Fruit fly (Drosophila melanogaster) whole organism, embryonic: Measurements from ENCODE around the gene pyd.
A peak's percentile ranks its signal among the peaks of the same experiment; 100 is the strongest.

Experiments
- ATbp ChIP-seq: fragments of 200-800 bp; sonication (Bioruptor generic); optimal IDR thresholded peaks from 2 replicates; lab custom pipeline; 2017; ENCODE audit warnings: missing biosample characterization, mild to moderate bottlenecking, missing genetic modification characterization, missing genetic modification reagents
- Atf-2 ChIP-seq: fragments of 200-800 bp; sonication (Bioruptor generic); optimal IDR thresholded peaks from 2 replicates; lab custom pipeline; 2016; ENCODE audit warnings: missing biosample characterization, missing genetic modification characterization
- Atf3 ChIP-seq: fragments of 200-800 bp; sonication (Bioruptor generic); optimal IDR thresholded peaks from 3 replicates; lab custom pipeline; 2016; ENCODE audit warnings: missing biosample characterization, missing genetic modification characterization
- Atf6 ChIP-seq: fragments of 200-800 bp; sonication (Bioruptor generic); IDR thresholded peaks from 2 replicates; pipeline ENCODE4 v1.3.6; 2022; ENCODE audit warnings: missing biosample characterization, missing genetic modification characterization
- Bgb ChIP-seq: fragments of 200-800 bp; sonication (Bioruptor generic); IDR thresholded peaks from 2 replicates; pipeline ENCODE4 v1.3.6; 2022; ENCODE audit warnings: missing biosample characterization, missing genetic modification characterization; ENCODE audit not compliant: partially characterized antibody
- C15 ChIP-seq: fragments of 200-800 bp; sonication (Bioruptor generic); IDR thresholded peaks from 3 replicates; pipeline ENCODE4 v1.3.6; 2022; ENCODE audit warnings: missing biosample characterization, missing genetic modification characterization
- CG10321 ChIP-seq: fragments of 200-800 bp; sonication (Bioruptor generic); IDR thresholded peaks from 2 replicates; pipeline ENCODE4 v1.3.6; 2022; ENCODE audit warnings: missing biosample characterization, missing genetic modification characterization
- CG10543 ChIP-seq: fragments of 200-800 bp; sonication (Bioruptor generic); optimal IDR thresholded peaks from 3 replicates; lab custom pipeline; 2017; ENCODE audit warnings: missing biosample characterization, mild to moderate bottlenecking, missing genetic modification characterization, moderate library complexity
- CG11247 ChIP-seq: fragments of 200-800 bp; sonication (Bioruptor generic); IDR thresholded peaks from 2 replicates; pipeline ENCODE4 v1.3.6; 2022; ENCODE audit warnings: missing biosample characterization, missing genetic modification characterization
- CG11398 ChIP-seq: fragments of 200-800 bp; sonication (Bioruptor generic); optimal IDR thresholded peaks from 2 replicates; lab custom pipeline; 2016; ENCODE audit warnings: missing biosample characterization, missing genetic modification characterization
- CG11560 ChIP-seq: fragments of 200-800 bp; sonication (Bioruptor generic); IDR thresholded peaks from 3 replicates; pipeline ENCODE4 v1.3.6; 2022; ENCODE audit warnings: missing biosample characterization, missing genetic modification characterization
- CG12104 ChIP-seq: fragments of 200-800 bp; sonication (Bioruptor generic); optimal IDR thresholded peaks from 3 replicates; lab custom pipeline; 2016; ENCODE audit warnings: missing biosample characterization, missing genetic modification characterization
- CG14441 ChIP-seq: fragments of 200-800 bp; sonication (Bioruptor generic); IDR thresholded peaks from 2 replicates; pipeline ENCODE4 v1.3.6; 2022; ENCODE audit warnings: missing biosample characterization, missing genetic modification characterization
- CG16813 ChIP-seq: fragments of 200-800 bp; sonication (Bioruptor generic); IDR thresholded peaks from 3 replicates; pipeline ENCODE4 v1.3.6; 2022; ENCODE audit warnings: missing biosample characterization, missing genetic modification characterization; ENCODE audit not compliant: partially characterized antibody
- CG18476 ChIP-seq: fragments of 200-800 bp; sonication (Bioruptor generic); optimal IDR thresholded peaks from 2 replicates; lab custom pipeline; 2016; ENCODE audit warnings: missing biosample characterization, mild to moderate bottlenecking, missing genetic modification characterization
- CG2129 ChIP-seq: fragments of 200-800 bp; sonication (Bioruptor generic); IDR thresholded peaks from 2 replicates; pipeline ENCODE4 v1.3.6; 2022; ENCODE audit warnings: missing biosample characterization, missing genetic modification characterization; ENCODE audit not compliant: partially characterized antibody
- CG30403 ChIP-seq: fragments of 200-800 bp; sonication (Bioruptor generic); optimal IDR thresholded peaks from 3 replicates; lab custom pipeline; 2016; ENCODE audit warnings: missing biosample characterization, missing genetic modification characterization
- CG31388 ChIP-seq: fragments of 200-800 bp; sonication (Bioruptor generic); optimal IDR thresholded peaks from 2 replicates; lab custom pipeline; 2016; ENCODE audit warnings: missing biosample characterization, missing genetic modification characterization
- CG4730 ChIP-seq: fragments of 200-800 bp; sonication (Bioruptor generic); IDR thresholded peaks from 2 replicates; pipeline ENCODE4 v1.3.6; 2022; ENCODE audit warnings: missing biosample characterization, missing genetic modification characterization
- CG6813 ChIP-seq: fragments of 200-800 bp; sonication (Bioruptor generic); optimal IDR thresholded peaks from 2 replicates; lab custom pipeline; 2017; ENCODE audit warnings: missing biosample characterization, missing genetic modification characterization, mild to moderate bottlenecking, moderate library complexity, missing genetic modification reagents
- CG7372 ChIP-seq: fragments of 200-800 bp; sonication (Bioruptor generic); IDR thresholded peaks from 2 replicates; pipeline ENCODE4 v1.3.6; 2022; ENCODE audit warnings: missing biosample characterization, missing genetic modification characterization
- CG8359 ChIP-seq: fragments of 200-800 bp; sonication (Bioruptor generic); optimal IDR thresholded peaks from 2 replicates; lab custom pipeline; 2017; ENCODE audit warnings: missing biosample characterization, mild to moderate bottlenecking, missing genetic modification characterization, borderline replicate concordance
- Deaf1 ChIP-seq: fragments of 200-800 bp; optimal IDR thresholded peaks from 3 replicates; lab custom pipeline; 2019; ENCODE audit warnings: missing biosample characterization, mild to moderate bottlenecking, missing genetic modification characterization, moderate library complexity
- Dfd ChIP-seq, 2 experiments: fragments of >200 bp; optimal IDR thresholded peaks; 2 replicates each; lab custom pipeline; 2017; ENCODE audit warnings: missing biosample characterization in 2 of 2, missing genetic modification characterization in 2 of 2
- Fer2 ChIP-seq: fragments of 200-800 bp; sonication (Bioruptor generic); optimal IDR thresholded peaks from 2 replicates; lab custom pipeline; 2018; ENCODE audit warnings: missing biosample characterization, mild to moderate bottlenecking, missing genetic modification characterization, moderate library complexity
- Fer3 ChIP-seq: fragments of 200-800 bp; sonication (Bioruptor generic); optimal IDR thresholded peaks from 2 replicates; lab custom pipeline; 2018; ENCODE audit warnings: missing biosample characterization, mild to moderate bottlenecking, missing genetic modification characterization, moderate library complexity
- Gug ChIP-seq: fragments of 200-800 bp; sonication (Bioruptor generic); IDR thresholded peaks from 4 replicates; pipeline ENCODE4 v1.3.6; 2022; ENCODE audit warnings: missing biosample characterization, missing genetic modification characterization
- H2.0 ChIP-seq: fragments of 200-800 bp; sonication (Bioruptor generic); IDR thresholded peaks from 2 replicates; pipeline ENCODE4 v1.3.6; 2022; ENCODE audit warnings: missing biosample characterization, missing genetic modification characterization
- HLH4C ChIP-seq: fragments of 200-800 bp; sonication (Bioruptor generic); IDR thresholded peaks from 3 replicates; pipeline ENCODE4 v1.3.6; 2022; ENCODE audit warnings: missing biosample characterization, missing genetic modification characterization; ENCODE audit not compliant: partially characterized antibody
- HLHmδ ChIP-seq: fragments of 200-800 bp; sonication (Bioruptor generic); optimal IDR thresholded peaks from 2 replicates; lab custom pipeline; 2018; ENCODE audit warnings: missing biosample characterization, mild to moderate bottlenecking, missing genetic modification characterization, moderate library complexity
- MESR4 ChIP-seq: fragments of 200-800 bp; sonication (Bioruptor generic); optimal IDR thresholded peaks from 2 replicates; lab custom pipeline; 2018; ENCODE audit warnings: missing biosample characterization, mild to moderate bottlenecking, missing genetic modification characterization, moderate library complexity
- Med ChIP-seq: fragments of 200-800 bp; sonication (Bioruptor generic); peaks from one replicate; lab custom pipeline; 2016; ENCODE audit warnings: missing biosample characterization, missing genetic modification characterization, mild to moderate bottlenecking, inconsistent platforms, moderate library complexity
- NK7.1 ChIP-seq: fragments of 200-800 bp; sonication (Bioruptor generic); optimal IDR thresholded peaks from 3 replicates; lab custom pipeline; 2016; ENCODE audit warnings: missing biosample characterization, missing genetic modification characterization
- Nf-YB ChIP-seq: fragments of 200-800 bp; sonication (Bioruptor generic); optimal IDR thresholded peaks from 3 replicates; lab custom pipeline; 2019; ENCODE audit warnings: missing biosample characterization, mild to moderate bottlenecking, missing genetic modification characterization, moderate library complexity
- Pdp1 ChIP-seq, 2 experiments: fragments of 200-800 bp; sonication (Bioruptor generic); optimal IDR thresholded peaks; 3 replicates each; lab custom pipeline; 2016; ENCODE audit warnings: missing biosample characterization in 2 of 2, missing genetic modification characterization in 2 of 2, mild to moderate bottlenecking in 1 of 2, moderate library complexity in 1 of 2
- Sox100B ChIP-seq: fragments of 200-800 bp; sonication (Bioruptor generic); optimal IDR thresholded peaks from 3 replicates; lab custom pipeline; 2018; ENCODE audit warnings: missing biosample characterization, mild to moderate bottlenecking, missing genetic modification characterization
- Xrp1 ChIP-seq: fragments of 200-800 bp; sonication (Bioruptor generic); IDR thresholded peaks from 2 replicates; pipeline ENCODE4 v1.3.6; 2022; ENCODE audit warnings: missing biosample characterization, missing genetic modification characterization
- abd-A ChIP-seq: fragments of 200-800 bp; sonication (Bioruptor generic); optimal IDR thresholded peaks from 3 replicates; lab custom pipeline; 2019; ENCODE audit warnings: missing biosample characterization, mild to moderate bottlenecking, missing genetic modification characterization, moderate library complexity
- cad ChIP-seq: fragments of >200 bp; optimal IDR thresholded peaks from 2 replicates; lab custom pipeline; 2017; ENCODE audit warnings: missing biosample characterization, missing genetic modification characterization
- cas ChIP-seq: fragments of 200-800 bp; sonication (Bioruptor generic); IDR thresholded peaks from 2 replicates; pipeline ENCODE4 v1.3.6; 2022; ENCODE audit warnings: missing biosample characterization, missing genetic modification characterization
- caup ChIP-seq: fragments of 200-800 bp; sonication (Bioruptor generic); optimal IDR thresholded peaks from 3 replicates; lab custom pipeline; 2017; ENCODE audit warnings: missing biosample characterization, mild to moderate bottlenecking, missing genetic modification characterization, moderate library complexity; ENCODE audit not compliant: severe bottlenecking
- cg ChIP-seq: fragments of 200-800 bp; sonication (Bioruptor generic); optimal IDR thresholded peaks from 3 replicates; lab custom pipeline; 2019; ENCODE audit warnings: missing biosample characterization, mild to moderate bottlenecking, missing genetic modification characterization, moderate library complexity
- fd3F ChIP-seq: fragments of 200-800 bp; sonication (Bioruptor generic); optimal IDR thresholded peaks from 2 replicates; lab custom pipeline; 2018; ENCODE audit warnings: missing biosample characterization, mild to moderate bottlenecking, missing genetic modification characterization, moderate library complexity
- gt ChIP-seq: fragments of 200-800 bp; sonication (Bioruptor generic); IDR thresholded peaks from 2 replicates; pipeline ENCODE4 v1.3.6; 2022; ENCODE audit warnings: missing biosample characterization, missing genetic modification characterization
- ken ChIP-seq: fragments of 200-800 bp; sonication (Bioruptor generic); IDR thresholded peaks from 3 replicates; pipeline ENCODE4 v1.3.6; 2022; ENCODE audit warnings: missing biosample characterization, missing genetic modification characterization
- knrl ChIP-seq: fragments of 200-800 bp; sonication (Bioruptor generic); IDR thresholded peaks from 3 replicates; pipeline ENCODE4 v1.3.6; 2022; ENCODE audit warnings: missing biosample characterization, missing genetic modification characterization; ENCODE audit not compliant: partially characterized antibody
- seq ChIP-seq: fragments of 200-800 bp; sonication (Bioruptor generic); IDR thresholded peaks from 2 replicates; pipeline ENCODE4 v1.3.6; 2022; ENCODE audit warnings: missing biosample characterization, missing genetic modification characterization
- tgo ChIP-seq: fragments of 200-800 bp; sonication (Bioruptor generic); IDR thresholded peaks from 3 replicates; pipeline ENCODE4 v1.3.6; 2022; ENCODE audit warnings: missing biosample characterization, missing genetic modification characterization
- ttk ChIP-seq: fragments of 200-800 bp; sonication (Bioruptor generic); IDR thresholded peaks from 2 replicates; pipeline ENCODE4 v2.1.2; 2022; ENCODE audit warnings: missing biosample characterization, missing genetic modification characterization
- z ChIP-seq: fragments of 200-800 bp; sonication (Bioruptor generic); IDR thresholded peaks from 3 replicates; pipeline ENCODE4 v1.3.6; 2022; ENCODE audit warnings: missing biosample characterization, missing genetic modification characterization

The pyd gene

DNA sequence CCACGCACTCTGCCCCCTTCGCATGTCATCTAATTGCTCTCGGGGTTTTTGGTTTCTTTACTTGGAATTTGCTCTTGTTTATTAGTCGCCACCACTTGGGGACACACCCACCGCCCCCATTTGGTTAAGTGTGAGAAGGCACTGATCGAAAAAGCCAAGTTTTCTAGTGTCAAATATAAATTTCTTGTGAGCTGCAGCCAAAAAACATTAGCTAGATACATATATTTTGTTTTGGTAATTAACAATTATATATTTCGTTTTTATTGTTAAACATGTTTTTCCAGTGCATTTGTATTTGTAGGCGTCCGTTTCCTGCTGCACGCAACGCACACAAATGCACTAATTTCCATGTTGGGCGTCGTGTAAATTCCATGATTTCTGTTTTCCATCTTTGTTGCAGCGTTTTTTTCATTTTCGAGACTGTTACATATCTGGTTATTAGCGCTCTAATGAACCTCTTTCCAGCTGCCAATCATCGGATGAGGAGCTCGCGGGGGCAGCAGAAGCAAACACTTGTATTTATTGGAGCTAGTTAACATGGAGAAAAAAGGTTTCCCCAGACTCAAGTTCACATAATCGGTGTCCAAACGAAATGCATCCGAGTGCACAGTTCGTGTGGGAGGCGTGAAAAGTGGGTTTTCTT, 11.5 kb downstream of the pyd start (continued):
- TF ChIP-seq CG11247 (GFP tag; lab: Robert Waterston, UW) (no peak), Fer3 (tag; lab: Kevin White, UChicago) (no peak), MESR4 (GFP tag; lab: Kevin White, UChicago) (no peak), CG12104 (GFP tag; lab: Kevin White, UChicago) (no peak), knrl (no peak), CG2129 (GFP tag; lab: Robert Waterston, UW) (no peak), Atf6 (GFP tag; lab: Robert Waterston, UW) (no peak), CG4730 (GFP tag; lab: Robert Waterston, UW) (peak; percentile 43; the same call in 1 of the 2 replicates), CG14441 (GFP tag; lab: Robert Waterston, UW) (no peak), gt (no peak), Gug (peak; percentile 28; the same call in 2 of the 4 replicates), seq (no peak), Atf-2 (GFP tag; lab: Kevin White, UChicago) (no peak), fd3F (GFP tag; lab: Kevin White, UChicago) (no peak), Med (GFP tag; lab: Kevin White, UChicago) (peak; percentile 83), CG16813 (no peak), ATbp (no peak), HLHmδ (GFP tag; lab: Kevin White, UChicago) (no peak), z (GFP tag; lab: Robert Waterston, UW) (no peak), CG7372 (GFP tag; lab: Robert Waterston, UW) (no peak), ken (GFP tag; lab: Robert Waterston, UW) (no peak), tgo (GFP tag; lab: Robert Waterston, UW) (peak; percentile 44), CG18476 (GFP tag; lab: Kevin White, UChicago) (no peak), Sox100B (GFP tag; lab: Kevin White, UChicago) (no peak), HLH4C (no peak), caup (GFP tag; lab: Kevin White, UChicago) (no peak), Dfd (GFP tag; optimal IDR thresholded peaks at IDR 0.05; lab: Kevin White, UChicago) (no peak), C15 (GFP tag; lab: Robert Waterston, UW) (no peak), CG11560 (tag; lab: Robert Waterston, UW) (no peak), CG10543 (GFP tag; lab: Kevin White, UChicago) (no peak), Xrp1 (peak; percentile 78), Pdp1 (GFP tag; optimal IDR thresholded peaks at IDR 0.05; lab: Kevin White, UChicago) (no peak), Atf3 (GFP tag; lab: Kevin White, UChicago) (no peak), CG30403 (GFP tag; lab: Kevin White, UChicago) (peak; percentile 2), cg (GFP tag; lab: Kevin White, UChicago) (peak; percentile 4), CG8359 (GFP tag; lab: Kevin White, UChicago) (no peak), CG6813 (GFP tag; lab: Kevin White, UChicago) (no peak), H2.0 (no peak), NK7.1 (GFP tag; lab: Kevin White, UChicago) (no peak), abd-A (tag; lab: Kevin White, UChicago) (no peak), ttk (GFP tag; lab: Robert Waterston, UW) (peak; percentile 63), cad (no peak), CG31388 (GFP tag; lab: Kevin White, UChicago) (no peak), Fer2 (tag; lab: Kevin White, UChicago) (no peak), Bgb (no peak), Deaf1 (tag; lab: Kevin White, UChicago) (no peak), CG10321 (no peak), Nf-YB (GFP tag; lab: Kevin White, UChicago) (no peak), cas (GFP tag; lab: Robert Waterston, UW) (no peak), CG11398 (no peak)
